Worm (Caenorhabditis elegans) whole organism, midembryonic: ENCODE measurements around the gene C49C3.20.

Experiments
- flt-1 ChIP-seq: fragments of 200-800 bp; sonication (Bioruptor generic); IDR thresholded peaks from 2 replicates; pipeline ENCODE4 v1.3.6; 2022; ENCODE audit warnings: missing genetic modification characterization, missing compliant biosample characterization
- ref-1 ChIP-seq: fragments of 200-800 bp; sonication (Bioruptor generic); conservative IDR thresholded peaks from 2 replicates; pipeline ENCODE4 v1.3.6; 2022; ENCODE audit warnings: missing genetic modification reagents, missing genetic modification characterization, missing compliant biosample characterization
- ztf-29 ChIP-seq: fragments of 200-800 bp; sonication (Bioruptor generic); IDR thresholded peaks from 2 replicates; pipeline ENCODE4 v1.3.6; 2022; ENCODE audit warnings: missing genetic modification reagents, missing genetic modification characterization, missing compliant biosample characterization

- TF ChIP-seq ref-1 (GFP tag; lab: Robert Waterston, UW) (no peak), flt-1 (no peak), ztf-29 (GFP tag; lab: Robert Waterston, UW) (no peak)
These were observed 4.5 kb downstream of the C49C3.20 start, which contains the start of gene snf-9 for ce11 chrIV:17311842-17312241.
